Fruit fly (Drosophila melanogaster) Kc167 (cell line): Measurements from ENCODE around the gene CARPA.

ENCODE experiments used
- Myc ChIP-seq: fragments of >200 bp; optimal IDR thresholded peaks from 2 replicates; lab custom pipeline; 2017; ENCODE audit warnings: missing external identifiers
- h ChIP-seq: fragments of >200 bp; optimal IDR thresholded peaks from 3 replicates; lab custom pipeline; 2018; ENCODE audit warnings: missing external identifiers
- psq ChIP-seq: fragments of >200 bp; optimal IDR thresholded peaks from 2 replicates; lab custom pipeline; 2017; ENCODE audit warnings: missing external identifiers
- ttk ChIP-seq: sonication (Bioruptor generic); optimal IDR thresholded peaks from 2 replicates; lab custom pipeline; 2017; ENCODE audit warnings: missing external identifiers

DNA sequence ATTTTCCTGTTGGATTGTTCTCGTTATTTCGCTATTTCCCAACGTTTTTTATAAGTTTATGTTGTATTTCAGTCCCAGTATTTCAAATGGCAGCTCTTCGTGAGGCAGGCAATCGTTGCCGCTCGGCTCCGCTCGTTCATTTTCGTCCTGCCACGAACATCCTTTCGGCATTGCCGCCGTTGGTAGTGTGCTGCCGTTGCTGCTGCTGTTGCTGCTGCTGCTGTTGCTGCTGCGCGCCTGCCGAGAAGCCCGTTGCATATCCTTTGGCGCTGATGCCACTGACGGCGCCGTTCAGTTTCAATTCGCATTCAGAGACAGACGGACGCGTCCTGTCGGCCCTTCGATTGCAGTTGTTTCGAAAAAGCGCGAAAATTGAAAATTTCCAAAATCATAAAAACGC lies at the start of gene CARPA:
- TF ChIP-seq h (lab: Kevin White, UChicago) (no peak), Myc (lab: Kevin White, UChicago) (no peak), psq (lab: Kevin White, UChicago) (no peak), ttk (lab: Kevin White, UChicago) (no peak)
